Fruit fly (Drosophila melanogaster): ENCODE data around the gene HDAC1.

DNA sequence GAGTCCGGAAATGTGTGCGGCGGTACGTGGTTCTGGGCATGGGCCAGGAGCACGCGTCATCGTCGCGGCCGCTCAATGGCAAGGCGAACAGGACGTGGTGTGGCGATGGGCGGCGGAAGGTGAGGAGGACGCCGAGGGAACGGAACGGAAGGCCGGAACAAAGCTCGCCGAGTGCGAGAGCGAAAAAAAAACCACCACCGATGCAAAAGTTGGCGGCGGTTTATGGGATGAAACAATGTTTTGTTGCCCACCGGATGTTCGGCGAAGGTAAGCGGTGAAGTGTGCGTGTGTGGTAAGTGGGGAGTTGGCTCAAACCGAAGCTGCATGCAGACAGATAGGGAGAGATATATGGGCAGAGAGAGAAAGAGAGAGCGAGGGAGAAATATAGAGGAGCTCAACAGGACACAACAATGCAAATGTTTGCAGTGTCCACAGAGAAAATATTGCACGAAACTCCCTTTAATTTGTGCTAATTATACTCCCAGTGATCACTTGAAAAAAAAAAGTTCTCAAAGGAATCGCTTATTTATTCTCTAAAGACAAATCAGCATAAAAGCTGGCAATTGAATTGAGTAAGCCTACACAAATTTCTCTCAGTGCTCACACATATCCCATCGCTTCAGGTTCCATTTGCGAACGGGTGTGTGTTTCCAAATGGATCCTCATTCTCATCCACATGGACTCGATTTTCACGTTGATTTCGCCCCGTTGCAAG lies 6.9 kb upstream of the HDAC1 start:
- TF ChIP-seq CG8478 (optimal IDR thresholded peaks at IDR 0.05) (no peak), CTCF (optimal IDR thresholded peaks at IDR 0.05) (no peak)

Measured in S2 (cell line).